Worm (Caenorhabditis elegans): ENCODE data around the gene col-187.
"Not testable (repeated sequence)": the region's sequence is repeated elsewhere in the genome, so short reads cannot be mapped to it uniquely, and the experiment has no call there.

Gene col-187

ce11 chrX:16056404-16056803 lies 16.3 kb upstream of the col-187 start (continued):
- peak; percentile 28 for TF ChIP-seq nhr-12 (tag; optimal IDR thresholded peaks at IDR 0.05)
- no peak for TF ChIP-seq zip-8 (tag; optimal IDR thresholded peaks at IDR 0.05)
- TF ChIP-seq mls-2 (tag; optimal IDR thresholded peaks at IDR 0.05), result peak; percentile 5

DNA sequence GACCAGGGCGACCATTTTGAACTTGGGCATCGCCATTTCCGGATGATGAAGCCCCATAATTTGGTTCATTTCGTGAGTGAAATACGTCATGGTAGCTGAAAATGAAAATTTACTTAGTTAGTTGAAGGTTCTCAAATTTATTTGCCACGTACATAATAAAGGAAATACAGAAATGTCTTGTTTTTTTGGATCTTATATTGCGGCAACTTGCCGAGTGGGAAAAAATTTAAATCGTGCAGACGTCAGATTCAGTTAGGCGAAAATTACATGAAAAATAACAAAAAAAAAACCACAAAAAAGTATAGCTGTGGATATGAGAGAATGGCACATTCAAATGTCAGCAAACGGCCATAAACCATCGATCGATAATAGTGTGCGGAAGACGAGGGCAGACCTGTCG lies 13.8 kb upstream of the col-187 start, which contains the start of gene T27A8.2:
Gene T27A8.2, minus strand, starts transcription at position 101 of the 400 bp plus-strand sequence.
- no peak for TF ChIP-seq nhr-12 (tag; optimal IDR thresholded peaks at IDR 0.05)
- TF ChIP-seq ceh-83 (GFP tag; optimal IDR thresholded peaks at IDR 0.05), result no peak
- TF ChIP-seq ces-1 (GFP tag; optimal IDR thresholded peaks at IDR 0.05), result no peak
- TF ChIP-seq mep-1 (tag; optimal IDR thresholded peaks at IDR 0.05), result no peak
- no peak for TF ChIP-seq mab-5 (tag; optimal IDR thresholded peaks at IDR 0.05)
- TF ChIP-seq ceh-43 (GFP tag; optimal IDR thresholded peaks at IDR 0.05), result no peak
- TF ChIP-seq nhr-237 (tag; optimal IDR thresholded peaks at IDR 0.05), result no peak
- no peak for TF ChIP-seq flh-1 (GFP tag; optimal IDR thresholded peaks at IDR 0.05)
- no peak for TF ChIP-seq ztf-11 (tag; optimal IDR thresholded peaks at IDR 0.05)
- no peak for TF ChIP-seq lin-13 (tag; optimal IDR thresholded peaks at IDR 0.05)
- TF ChIP-seq sem-2 (GFP tag; optimal IDR thresholded peaks at IDR 0.05), result no peak

- TF ChIP-seq pha-4 (tag; optimal IDR thresholded peaks at IDR 0.05); unc-120 (tag; optimal IDR thresholded peaks at IDR 0.05; ENCODE audit: poor library complexity, severe bottlenecking); nhr-76 (tag; optimal IDR thresholded peaks at IDR 0.05): not testable (repeated sequence)
Observed at ce11 chrX:16062385-16062784, 10.3 kb upstream of the col-187 start, which contains the start of gene T27A8.3. Gene T27A8.3, plus strand, starts transcription at chrX:16062685.

DNA sequence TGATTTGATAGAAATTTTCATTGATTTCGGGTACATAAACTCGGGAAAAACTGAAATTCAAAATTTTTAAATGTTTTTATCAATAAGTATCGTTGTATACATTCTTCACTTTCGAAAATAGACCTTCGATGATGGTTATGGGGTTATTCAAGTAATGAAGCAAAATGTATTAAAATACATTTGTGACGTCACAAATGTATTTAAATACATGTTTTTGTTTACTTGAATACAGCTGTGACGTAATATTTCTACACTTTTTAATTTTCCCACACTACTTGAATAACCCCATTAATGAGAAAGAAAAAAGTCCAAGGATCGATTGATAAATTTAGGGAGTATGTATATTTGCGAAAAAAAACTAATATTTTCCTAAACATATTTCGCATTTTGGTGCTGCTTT lies 4.7 kb upstream of the col-187 start:
- peak; percentile 95 for TF ChIP-seq zip-8 (tag; optimal IDR thresholded peaks at IDR 0.05)
- no peak for TF ChIP-seq unc-62 (GFP tag; optimal IDR thresholded peaks at IDR 0.05)

- TF ChIP-seq lin-13 (tag; optimal IDR thresholded peaks at IDR 0.05) (no peak), blmp-1 (tag; optimal IDR thresholded peaks at IDR 0.05) (no peak), tbx-8 (GFP tag; optimal IDR thresholded peaks at IDR 0.05) (no peak), elt-3 (tag; optimal IDR thresholded peaks at IDR 0.05) (no peak), nhr-12 (tag; optimal IDR thresholded peaks at IDR 0.05) (no peak), bed-3 (GFP tag; optimal IDR thresholded peaks at IDR 0.05) (no peak), M03D4.4 (tag; optimal IDR thresholded peaks at IDR 0.05) (no peak), unc-120 (tag; optimal IDR thresholded peaks at IDR 0.05; ENCODE audit: poor library complexity, severe bottlenecking) (no peak), pha-4 (tag; optimal IDR thresholded peaks at IDR 0.05) (no peak), flh-1 (GFP tag; optimal IDR thresholded peaks at IDR 0.05) (no peak), nhr-76 (tag; optimal IDR thresholded peaks at IDR 0.05) (no peak), nhr-2 (tag; optimal IDR thresholded peaks at IDR 0.05) (no peak), drap-1 (GFP tag; optimal IDR thresholded peaks at IDR 0.05) (no peak), ceh-83 (GFP tag; optimal IDR thresholded peaks at IDR 0.05) (no peak), mls-2 (tag; optimal IDR thresholded peaks at IDR 0.05) (no peak), hlh-1 (tag; optimal IDR thresholded peaks at IDR 0.05) (no peak)
Observed at ce11 chrX:16076470-16076869, 3.8 kb downstream of the col-187 start, which contains the start of gene C30F2.4. Gene C30F2.4, minus strand, starts transcription at chrX:16076570.

DNA sequence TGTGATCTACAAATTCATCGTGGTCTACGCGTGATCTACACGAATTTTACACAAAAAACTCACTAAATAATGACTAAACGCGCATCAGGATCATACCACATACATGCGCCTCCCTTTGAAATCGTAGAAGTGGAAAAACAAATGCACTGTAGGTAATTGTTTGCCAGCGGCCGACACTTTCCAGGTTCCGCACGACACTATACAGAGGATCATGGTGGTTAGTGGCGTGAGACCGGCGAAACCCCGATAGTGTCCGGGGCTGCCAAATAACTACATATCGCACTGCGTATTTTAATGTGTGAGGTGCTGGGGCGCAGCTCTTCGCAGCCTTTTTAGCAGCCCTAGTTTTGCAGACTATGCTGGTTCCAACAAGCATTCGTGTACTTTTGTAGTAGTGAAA lies 6.0 kb downstream of the col-187 start:
- TF ChIP-seq nhr-28 (tag; optimal IDR thresholded peaks at IDR 0.05) (no peak), drap-1 (GFP tag; optimal IDR thresholded peaks at IDR 0.05) (no peak), tbx-8 (GFP tag; optimal IDR thresholded peaks at IDR 0.05) (no peak), sem-2 (GFP tag; optimal IDR thresholded peaks at IDR 0.05) (no peak), blmp-1 (tag; optimal IDR thresholded peaks at IDR 0.05) (no peak), mep-1 (tag; optimal IDR thresholded peaks at IDR 0.05) (no peak), unc-62 (GFP tag; optimal IDR thresholded peaks at IDR 0.05) (no peak), ztf-11 (tag; optimal IDR thresholded peaks at IDR 0.05) (no peak), zip-8 (tag; optimal IDR thresholded peaks at IDR 0.05) (no peak), nhr-237 (tag; optimal IDR thresholded peaks at IDR 0.05) (no peak), nhr-76 (tag; optimal IDR thresholded peaks at IDR 0.05) (no peak), ceh-39 (tag; optimal IDR thresholded peaks at IDR 0.05) (no peak)

ce11 chrX:16082024-16082423 lies 9.3 kb downstream of the col-187 start, which contains the start of gene idpp-14:
Gene idpp-14, plus strand, starts transcription at chrX:16082347.
- TF ChIP-seq ces-1 (GFP tag; optimal IDR thresholded peaks at IDR 0.05), result no peak
- TF ChIP-seq unc-62 (GFP tag; optimal IDR thresholded peaks at IDR 0.05), result no peak
- TF ChIP-seq hlh-1 (tag; optimal IDR thresholded peaks at IDR 0.05), result no peak
- no peak for TF ChIP-seq cnd-1 (tag; optimal IDR thresholded peaks at IDR 0.05)
- TF ChIP-seq elt-1 (tag; optimal IDR thresholded peaks at IDR 0.05; ENCODE audit: borderline replicate concordance, insufficient read depth), result no peak
- no peak for TF ChIP-seq mls-2 (tag; optimal IDR thresholded peaks at IDR 0.05)
- no peak for TF ChIP-seq drap-1 (GFP tag; optimal IDR thresholded peaks at IDR 0.05)
- TF ChIP-seq pha-4 (tag; optimal IDR thresholded peaks at IDR 0.05), result no peak
- TF ChIP-seq lsy-2 (tag; optimal IDR thresholded peaks at IDR 0.05), result no peak
- TF ChIP-seq lin-13 (tag; optimal IDR thresholded peaks at IDR 0.05), result no peak
- no peak for TF ChIP-seq sptf-1 (tag; optimal IDR thresholded peaks at IDR 0.05)
- no peak for TF ChIP-seq unc-120 (tag; optimal IDR thresholded peaks at IDR 0.05; ENCODE audit: poor library complexity, severe bottlenecking)
- no peak for TF ChIP-seq ceh-83 (GFP tag; optimal IDR thresholded peaks at IDR 0.05)
- TF ChIP-seq mab-5 (tag; optimal IDR thresholded peaks at IDR 0.05), result no peak
